Fruit fly (Drosophila melanogaster) whole organism, adult: Measurements from ENCODE around the gene CG11811.

Experiments used
- CG11617 ChIP-seq: fragments of 200-800 bp; sonication (Bioruptor generic); optimal IDR thresholded peaks from 2 replicates; lab custom pipeline; 2017; ENCODE audit warnings: mild to moderate bottlenecking, missing biosample characterization, missing genetic modification reagents, missing genetic modification characterization
- CG12768 ChIP-seq: fragments of 200-800 bp; sonication (Bioruptor generic); optimal IDR thresholded peaks from 2 replicates; lab custom pipeline; 2017; ENCODE audit warnings: missing biosample characterization, missing genetic modification characterization, mild to moderate bottlenecking, moderate library complexity, missing genetic modification reagents
- CG14711 ChIP-seq: fragments of 200-800 bp; sonication (Bioruptor generic); optimal IDR thresholded peaks from 2 replicates; lab custom pipeline; 2018; ENCODE audit warnings: missing biosample characterization, mild to moderate bottlenecking, missing genetic modification characterization, moderate library complexity
- CG1620 ChIP-seq: fragments of 200-800 bp; sonication (Bioruptor generic); optimal IDR thresholded peaks from 2 replicates; lab custom pipeline; 2016; ENCODE audit warnings: missing biosample characterization, missing genetic modification characterization
- CG33017 ChIP-seq: fragments of 200-800 bp; sonication (Bioruptor generic); optimal IDR thresholded peaks from 2 replicates; lab custom pipeline; 2018; ENCODE audit warnings: missing biosample characterization, mild to moderate bottlenecking, missing genetic modification characterization, moderate library complexity
- CG5204 ChIP-seq: fragments of 200-800 bp; sonication (Bioruptor generic); optimal IDR thresholded peaks from 2 replicates; lab custom pipeline; 2016; ENCODE audit warnings: missing biosample characterization, missing genetic modification characterization
- CG7045 ChIP-seq: fragments of 200-800 bp; sonication (Bioruptor generic); optimal IDR thresholded peaks from 2 replicates; lab custom pipeline; 2017; ENCODE audit warnings: missing biosample characterization, mild to moderate bottlenecking, missing genetic modification characterization
- CG7101 ChIP-seq: fragments of 200-800 bp; sonication (Bioruptor generic); optimal IDR thresholded peaks from 2 replicates; lab custom pipeline; 2018; ENCODE audit warnings: missing biosample characterization, mild to moderate bottlenecking, missing genetic modification characterization, moderate library complexity
- Clk ChIP-seq: fragments of 200-800 bp; sonication (Bioruptor generic); optimal IDR thresholded peaks from 2 replicates; lab custom pipeline; 2017; ENCODE audit warnings: missing biosample characterization, missing genetic modification characterization
- Crg-1 ChIP-seq: fragments of 200-800 bp; sonication (Bioruptor generic); optimal IDR thresholded peaks from 2 replicates; lab custom pipeline; 2016; ENCODE audit warnings: missing biosample characterization, missing genetic modification characterization
- Hr96 ChIP-seq: fragments of 200-800 bp; sonication (Bioruptor generic); optimal IDR thresholded peaks from 2 replicates; lab custom pipeline; 2016; ENCODE audit warnings: missing biosample characterization, missing genetic modification characterization
- Mnt ChIP-seq: fragments of 200-800 bp; sonication (Bioruptor generic); optimal IDR thresholded peaks from 2 replicates; lab custom pipeline; 2016; ENCODE audit warnings: missing biosample characterization, mild to moderate bottlenecking, missing genetic modification characterization
- bab1 ChIP-seq: fragments of 200-800 bp; sonication (Bioruptor generic); optimal IDR thresholded peaks from 3 replicates; lab custom pipeline; 2019; ENCODE audit warnings: missing biosample characterization, mild to moderate bottlenecking, missing genetic modification characterization, moderate library complexity
- cic ChIP-seq: fragments of 200-800 bp; sonication (Bioruptor generic); optimal IDR thresholded peaks from 2 replicates; lab custom pipeline; 2017; ENCODE audit warnings: missing biosample characterization, mild to moderate bottlenecking, missing genetic modification characterization, moderate library complexity
- cnc ChIP-seq, 2 experiments: fragments of >200 bp; optimal IDR thresholded peaks; 2 replicates each; lab custom pipeline; 2017
- kay ChIP-seq: fragments of 200-800 bp; sonication (Bioruptor generic); peaks from one replicate; lab custom pipeline; 2016; ENCODE audit warnings: missing biosample characterization, missing genetic modification characterization, borderline replicate concordance
- ovo ChIP-seq: fragments of 200-800 bp; sonication (Bioruptor generic); optimal IDR thresholded peaks from 2 replicates; lab custom pipeline; 2016; ENCODE audit warnings: missing biosample characterization, missing genetic modification characterization
- pad ChIP-seq: fragments of 200-800 bp; sonication (Bioruptor generic); optimal IDR thresholded peaks from 3 replicates; lab custom pipeline; 2017; ENCODE audit warnings: missing biosample characterization, missing genetic modification characterization, mild to moderate bottlenecking, moderate library complexity, missing genetic modification reagents
- tj ChIP-seq: fragments of 200-800 bp; sonication (Bioruptor generic); optimal IDR thresholded peaks from 3 replicates; lab custom pipeline; 2017; ENCODE audit warnings: missing biosample characterization, mild to moderate bottlenecking, missing genetic modification characterization, moderate library complexity
- toe ChIP-seq: fragments of 200-800 bp; sonication (Bioruptor generic); optimal IDR thresholded peaks from 2 replicates; lab custom pipeline; 2016; ENCODE audit warnings: missing biosample characterization, missing genetic modification characterization

Gene CG11811

DNA sequence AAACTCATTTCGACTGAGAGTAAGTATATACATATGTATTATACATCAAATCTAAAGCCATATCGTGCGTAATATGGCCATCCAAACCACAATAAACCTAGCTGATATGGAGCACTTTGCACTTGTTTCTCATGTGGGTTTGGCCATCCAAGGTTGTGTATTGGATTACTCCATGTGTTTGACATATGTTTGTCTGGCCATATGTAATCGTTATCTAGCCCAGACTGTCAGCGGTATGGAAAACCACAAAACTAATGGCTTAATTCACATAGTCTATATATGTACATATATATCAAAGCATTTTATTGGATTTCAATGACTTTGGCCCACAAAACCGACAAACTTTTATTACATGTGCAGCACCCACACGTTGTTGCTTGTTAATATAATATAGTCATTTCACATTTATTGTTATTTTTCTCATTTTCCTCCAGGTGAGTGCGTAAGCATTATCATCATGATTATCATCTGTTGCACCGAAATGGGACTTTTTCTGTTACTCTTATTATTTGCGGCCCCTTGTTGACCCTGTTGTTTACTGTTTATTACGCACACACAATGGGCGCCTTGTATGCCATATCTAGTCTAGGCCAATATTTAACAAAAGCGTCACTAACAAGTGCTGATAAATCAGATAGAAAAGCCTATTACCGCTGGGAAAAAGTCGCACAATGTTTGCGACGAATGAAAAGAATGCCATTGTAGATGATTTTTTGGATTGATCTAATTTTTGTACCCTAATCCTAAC lies 34.2 kb upstream of the CG11811 start:
- no peak for TF ChIP-seq cnc (optimal IDR thresholded peaks at IDR 0.05; lab: Kevin White, UChicago)
- TF ChIP-seq tj: no peak
- TF ChIP-seq CG33017 (tag; lab: Kevin White, UChicago): no peak
- peak; percentile 53 for TF ChIP-seq Crg-1 (GFP tag; lab: Kevin White, UChicago)
- TF ChIP-seq CG7045 (GFP tag; lab: Kevin White, UChicago): peak; percentile 30
- TF ChIP-seq toe (GFP tag; lab: Kevin White, UChicago): no peak
- no peak for TF ChIP-seq Hr96 (GFP tag; lab: Kevin White, UChicago)
- TF ChIP-seq CG1620 (GFP tag; lab: Kevin White, UChicago): no peak
- TF ChIP-seq CG14711 (tag; lab: Kevin White, UChicago): no peak
- TF ChIP-seq bab1: no peak
- no peak for TF ChIP-seq pad (GFP tag; lab: Kevin White, UChicago)
- peak; percentile 22 for TF ChIP-seq cic (GFP tag; lab: Kevin White, UChicago)
- no peak for TF ChIP-seq CG11617
- TF ChIP-seq ovo (GFP tag; lab: Kevin White, UChicago): peak; percentile 41
- peak; percentile 39 for TF ChIP-seq CG7101 (tag; lab: Kevin White, UChicago)
- TF ChIP-seq Mnt (GFP tag; lab: Kevin White, UChicago): peak; percentile 48
- TF ChIP-seq Clk (GFP tag; lab: Kevin White, UChicago): no peak
- TF ChIP-seq kay (GFP tag; lab: Kevin White, UChicago): peak; percentile 85
- no peak for TF ChIP-seq CG5204 (GFP tag; lab: Kevin White, UChicago)
- no peak for TF ChIP-seq CG12768 (GFP tag; lab: Kevin White, UChicago)

DNA sequence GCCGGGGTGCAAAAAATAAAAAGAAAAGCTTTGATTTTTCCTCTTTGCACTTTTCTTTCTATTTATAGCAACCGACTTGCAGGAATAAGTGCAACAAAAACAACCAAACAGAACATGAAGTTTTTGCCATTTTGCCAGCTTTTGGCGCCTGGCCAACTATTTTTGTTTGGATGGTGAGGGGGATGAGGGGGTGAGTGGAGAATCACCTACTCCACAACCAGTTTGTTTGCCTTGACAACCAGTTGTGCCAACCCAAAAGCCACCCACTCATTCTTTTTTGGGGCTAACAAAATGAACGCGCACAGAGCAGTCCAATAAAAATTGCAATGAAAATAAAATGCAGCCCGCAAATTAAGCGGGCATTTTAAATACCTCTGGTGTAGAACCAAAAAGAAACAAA lies 33.5 kb upstream of the CG11811 start:
- TF ChIP-seq kay (GFP tag; lab: Kevin White, UChicago) (no peak), ovo (GFP tag; lab: Kevin White, UChicago) (no peak), toe (GFP tag; lab: Kevin White, UChicago) (no peak), CG33017 (tag; lab: Kevin White, UChicago) (no peak), bab1 (no peak), Clk (GFP tag; lab: Kevin White, UChicago) (no peak), CG11617 (no peak), Crg-1 (GFP tag; lab: Kevin White, UChicago) (no peak), Hr96 (GFP tag; lab: Kevin White, UChicago) (no peak), CG5204 (GFP tag; lab: Kevin White, UChicago) (no peak), cic (GFP tag; lab: Kevin White, UChicago) (no peak), cnc (optimal IDR thresholded peaks at IDR 0.05; lab: Kevin White, UChicago) (no peak), CG1620 (GFP tag; lab: Kevin White, UChicago) (no peak), pad (GFP tag; lab: Kevin White, UChicago) (no peak), Mnt (GFP tag; lab: Kevin White, UChicago) (no peak), CG7045 (GFP tag; lab: Kevin White, UChicago) (no peak), CG14711 (tag; lab: Kevin White, UChicago) (no peak), CG7101 (tag; lab: Kevin White, UChicago) (no peak), CG12768 (GFP tag; lab: Kevin White, UChicago) (no peak), tj (no peak)

DNA sequence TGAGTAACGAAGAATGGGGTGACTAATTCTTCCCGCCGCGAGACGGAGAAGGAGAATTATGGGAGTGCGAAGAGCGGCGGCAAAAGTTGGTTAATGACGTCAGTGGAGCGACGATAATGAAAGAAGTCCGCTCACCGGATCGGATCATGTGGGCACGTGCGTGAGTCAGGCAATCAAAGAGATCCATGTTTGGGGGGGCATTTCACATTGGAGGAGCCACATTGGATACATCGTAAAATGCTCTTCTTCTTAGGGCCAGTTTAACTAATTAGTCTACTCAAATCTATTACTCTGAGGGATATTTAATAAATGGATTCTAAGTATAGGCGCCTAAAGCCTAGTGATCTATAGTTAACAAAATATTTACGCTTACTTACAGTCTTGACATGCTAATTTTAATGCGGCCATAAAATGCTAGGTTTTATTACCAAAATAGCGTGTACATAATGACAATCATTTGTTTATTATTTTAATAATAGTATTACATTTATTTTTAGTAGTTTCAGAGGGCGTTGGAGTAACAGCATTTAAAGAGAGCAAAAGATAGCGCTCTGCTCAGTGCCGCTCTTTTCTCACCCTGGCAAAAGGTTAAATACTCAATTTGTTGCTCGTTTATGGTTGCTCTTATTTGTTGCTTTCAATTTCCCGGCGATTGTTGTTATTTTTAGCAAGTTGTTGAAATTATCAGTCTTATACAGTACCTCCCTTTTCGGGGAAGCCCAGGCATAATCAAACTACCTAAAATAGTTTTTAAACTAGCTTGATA lies 32.3 kb upstream of the CG11811 start:
- TF ChIP-seq ovo (GFP tag; lab: Kevin White, UChicago) (no peak), CG1620 (GFP tag; lab: Kevin White, UChicago) (no peak), CG11617 (no peak), pad (GFP tag; lab: Kevin White, UChicago) (no peak), Mnt (GFP tag; lab: Kevin White, UChicago) (no peak), CG33017 (tag; lab: Kevin White, UChicago) (no peak), kay (GFP tag; lab: Kevin White, UChicago) (no peak), cic (GFP tag; lab: Kevin White, UChicago) (no peak)

DNA sequence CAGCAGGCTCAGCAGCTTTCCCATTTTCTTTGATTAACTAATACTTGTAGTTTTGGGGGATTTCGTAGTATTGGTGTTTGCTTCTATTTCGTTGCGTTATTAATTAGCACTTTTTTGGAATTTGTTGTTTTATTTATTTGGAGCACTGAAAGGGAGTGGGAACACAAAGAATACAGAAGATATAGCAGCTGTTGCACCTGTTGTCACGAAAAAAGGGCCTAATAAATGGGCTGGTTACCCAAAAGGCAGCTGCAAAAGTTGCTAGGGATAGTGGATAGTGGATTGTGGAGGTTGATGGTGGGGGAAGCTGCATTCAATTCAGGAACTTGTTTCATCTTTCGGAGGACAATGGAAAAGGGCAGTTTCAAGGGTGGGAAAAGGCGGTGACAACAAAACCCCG lies 31.3 kb upstream of the CG11811 start:
- TF ChIP-seq CG33017 (tag; lab: Kevin White, UChicago) (no peak), Mnt (GFP tag; lab: Kevin White, UChicago) (no peak), CG7045 (GFP tag; lab: Kevin White, UChicago) (no peak), Crg-1 (GFP tag; lab: Kevin White, UChicago) (no peak), tj (no peak), Hr96 (GFP tag; lab: Kevin White, UChicago) (no peak), CG12768 (GFP tag; lab: Kevin White, UChicago) (no peak), cic (GFP tag; lab: Kevin White, UChicago) (no peak), cnc (optimal IDR thresholded peaks at IDR 0.05; lab: Kevin White, UChicago) (no peak)

DNA sequence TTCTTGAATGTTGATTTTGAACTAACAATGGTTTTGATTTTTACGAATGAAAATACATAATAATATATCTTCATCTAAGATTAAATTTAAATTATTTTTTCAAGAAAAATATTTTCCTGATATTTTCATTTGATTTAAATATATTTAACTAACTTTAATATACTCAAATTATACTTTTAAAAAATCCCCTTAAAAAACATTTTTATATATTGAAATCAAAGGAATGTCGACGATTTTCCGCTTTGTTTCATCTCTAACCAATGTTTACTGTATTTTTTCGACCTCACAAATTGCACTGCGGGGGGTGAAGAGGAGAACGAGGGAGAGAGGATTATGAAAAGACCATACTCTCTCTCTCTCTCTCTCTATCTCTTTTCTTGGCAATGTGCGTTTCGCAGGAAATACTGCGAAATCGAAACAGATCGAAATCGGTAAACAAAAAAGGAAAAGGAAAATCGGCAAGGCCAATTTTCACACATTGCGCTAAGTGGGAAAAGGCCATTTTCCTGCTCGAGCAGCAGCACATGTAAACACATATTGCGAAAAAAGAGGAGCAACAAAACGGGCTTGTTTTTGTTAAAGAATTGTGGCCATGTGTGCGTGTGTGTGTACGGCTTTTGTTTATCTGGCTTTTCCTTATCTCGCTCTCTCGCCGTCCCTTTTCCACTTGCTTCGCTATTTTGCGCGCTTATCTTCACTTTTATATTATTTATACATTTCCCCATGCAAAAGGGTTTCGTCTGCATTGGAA lies 30.7 kb upstream of the CG11811 start:
- TF ChIP-seq cic (GFP tag; lab: Kevin White, UChicago): no peak
- TF ChIP-seq kay (GFP tag; lab: Kevin White, UChicago): peak; percentile 92
